Worm (Caenorhabditis elegans) whole organism, mixed stage, embryonic: ENCODE results near the gene tomm-40.

Experiments used
- lin-13 ChIP-seq: fragments of 150-350 bp; optimal IDR thresholded peaks from 2 replicates; lab custom pipeline; 2014; ENCODE audit warnings: missing biosample characterization, missing genetic modification characterization
- snpc-4 ChIP-seq: fragments of 150-350 bp; optimal IDR thresholded peaks from 2 replicates; lab custom pipeline; 2014; ENCODE audit warnings: missing biosample characterization, missing genetic modification characterization

DNA sequence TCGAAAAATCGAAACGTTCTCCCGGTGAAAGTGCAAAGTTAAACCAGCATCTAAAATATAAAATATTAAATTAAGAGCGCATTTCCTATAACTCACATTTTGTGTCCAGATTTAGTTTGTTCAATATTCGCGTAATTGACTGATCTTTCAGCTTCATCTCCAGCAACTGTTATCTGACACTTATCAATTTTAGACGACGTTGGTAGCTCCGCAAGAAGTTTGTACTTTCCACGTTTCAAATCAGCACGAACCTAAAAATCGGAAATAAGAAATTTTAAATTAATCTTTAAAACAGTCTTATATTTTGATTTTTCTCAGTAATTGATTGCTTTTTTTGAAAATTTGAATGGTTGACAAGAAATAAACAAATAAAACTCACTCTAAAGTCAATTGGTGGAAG lies 44.3 kb upstream of the tomm-40 start:
- TF ChIP-seq lin-13 (tag; lab: Kevin White, UChicago) = no peak
- no peak for TF ChIP-seq snpc-4 (tag; lab: Kevin White, UChicago)
